Worm (Caenorhabditis elegans) whole organism, L1 larva: ENCODE measurements around the gene hsp-12.3.
A peak's percentile ranks its signal among the peaks of the same experiment; 100 is the strongest.

Experiments
- C04F5.9 ChIP-seq: sonication (generic microtip); optimal IDR thresholded peaks from 2 replicates; lab custom pipeline; 2016; ENCODE audit warnings: missing genetic modification characterization, missing compliant biosample characterization
- C16A3.4 ChIP-seq: fragments of 150-350 bp; optimal IDR thresholded peaks from 2 replicates; lab custom pipeline; 2014; ENCODE audit warnings: missing biosample characterization, missing genetic modification characterization
- C34B4.2 ChIP-seq: sonication (generic microtip); optimal IDR thresholded peaks from 2 replicates; lab custom pipeline; 2017; ENCODE audit warnings: mild to moderate bottlenecking, missing genetic modification characterization, missing compliant biosample characterization
- Y116A8C.19 ChIP-seq: sonication (generic microtip); optimal IDR thresholded peaks from 2 replicates; lab custom pipeline; 2016; ENCODE audit warnings: missing compliant biosample characterization, missing genetic modification characterization, borderline replicate concordance
- alr-1 ChIP-seq: fragments of 200-800 bp; sonication (Bioruptor generic); optimal IDR thresholded peaks from 2 replicates; lab custom pipeline; 2018; ENCODE audit warnings: borderline replicate concordance, mild to moderate bottlenecking, missing genetic modification characterization, missing compliant biosample characterization
- blmp-1 ChIP-seq: fragments of 150-350 bp; optimal IDR thresholded peaks from 2 replicates; lab custom pipeline; 2014; ENCODE audit warnings: missing biosample characterization, missing genetic modification characterization
- ceh-63 ChIP-seq: fragments of 200-800 bp; sonication (Bioruptor generic); optimal IDR thresholded peaks from 2 replicates; lab custom pipeline; 2018; ENCODE audit warnings: mild to moderate bottlenecking, missing genetic modification characterization, missing compliant biosample characterization
- ceh-88 ChIP-seq: fragments of 200-800 bp; sonication (Bioruptor generic); IDR thresholded peaks from 2 replicates; pipeline ENCODE4 v1.3.6; 2022; ENCODE audit warnings: missing genetic modification characterization, missing compliant biosample characterization
- dpl-1 ChIP-seq, 3 experiments: fragments of 150-350 bp in 2 of 3; sonication (generic microtip) in 1 of 3; optimal IDR thresholded peaks; 2 replicates each; lab custom pipeline; 2014 to 2017; ENCODE audit warnings: missing biosample characterization in 3 of 3, missing genetic modification characterization in 3 of 3, missing genetic modification reagents in 3 of 3
- dsc-1 ChIP-seq: sonication (generic microtip); optimal IDR thresholded peaks from 2 replicates; lab custom pipeline; 2016; ENCODE audit warnings: mild to moderate bottlenecking, missing genetic modification characterization, missing compliant biosample characterization
- efl-1 ChIP-seq, 4 experiments: fragments of 150-350 bp; optimal IDR thresholded peaks in 3 of 4; peaks in 1 of 4; 1 replicate in 1 of 4; 2 replicates in 3 of 4; lab custom pipeline; 2014; ENCODE audit warnings: missing biosample characterization in 2 of 4, missing genetic modification characterization in 2 of 4, missing genetic modification reagents in 2 of 4
- egl-27 ChIP-seq, 2 experiments: fragments of 150-350 bp in 1 of 2; sonication (generic microtip); optimal IDR thresholded peaks; 3 replicates each; lab custom pipeline; 2017 to 2018; ENCODE audit warnings: missing biosample characterization in 2 of 2, missing genetic modification characterization in 2 of 2, missing genetic modification reagents in 2 of 2
- elt-2 ChIP-seq: sonication (generic microtip); optimal IDR thresholded peaks from 2 replicates; lab custom pipeline; 2016; ENCODE audit warnings: missing genetic modification characterization, mild to moderate bottlenecking, inconsistent platforms, missing compliant biosample characterization, missing genetic modification reagents
- elt-3 ChIP-seq, 6 experiments: fragments of 150-350 bp in 1 of 6; sonication (generic microtip); optimal IDR thresholded peaks; 2 replicates each; lab custom pipeline; 2017 to 2018; ENCODE audit warnings: missing biosample characterization in 6 of 6, missing genetic modification characterization in 6 of 6, inconsistent platforms in 1 of 6
- fkh-10 ChIP-seq: sonication (generic microtip); optimal IDR thresholded peaks from 2 replicates; lab custom pipeline; 2017; ENCODE audit warnings: missing biosample characterization, missing genetic modification reagents, missing genetic modification characterization
- fos-1 ChIP-seq: fragments of 150-350 bp; optimal IDR thresholded peaks from 2 replicates; lab custom pipeline; 2014; ENCODE audit warnings: missing biosample characterization, missing genetic modification characterization
- grh-1 ChIP-seq: fragments of 200-800 bp; sonication (Bioruptor generic); IDR thresholded peaks from 2 replicates; pipeline ENCODE4 v1.3.6; 2022; ENCODE audit warnings: missing genetic modification reagents, missing genetic modification characterization, missing compliant biosample characterization
- hlh-17 ChIP-seq: fragments of 200-800 bp; sonication (Bioruptor generic); optimal IDR thresholded peaks from 2 replicates; lab custom pipeline; 2018; ENCODE audit warnings: missing genetic modification characterization, mild to moderate bottlenecking, missing compliant biosample characterization, moderate library complexity, borderline replicate concordance
- irx-1 ChIP-seq: sonication (generic microtip); optimal IDR thresholded peaks from 2 replicates; lab custom pipeline; 2016; ENCODE audit warnings: missing genetic modification characterization, missing compliant biosample characterization
- jun-1 ChIP-seq: fragments of 150-350 bp; optimal IDR thresholded peaks from 2 replicates; lab custom pipeline; 2014; ENCODE audit warnings: missing biosample characterization, missing genetic modification reagents, missing genetic modification characterization
- lin-13 ChIP-seq: fragments of 150-350 bp; optimal IDR thresholded peaks from 2 replicates; lab custom pipeline; 2014; ENCODE audit warnings: missing biosample characterization, missing genetic modification reagents, missing genetic modification characterization
- lin-14 ChIP-seq: fragments of 200-800 bp; sonication (Bioruptor generic); optimal IDR thresholded peaks from 2 replicates; lab custom pipeline; 2018; ENCODE audit warnings: mild to moderate bottlenecking, missing genetic modification characterization, moderate library complexity, missing compliant biosample characterization
- lin-35 ChIP-seq, 2 experiments: fragments of 150-350 bp; optimal IDR thresholded peaks; 2 replicates each; lab custom pipeline; 2014; ENCODE audit warnings: missing biosample characterization in 2 of 2, missing genetic modification characterization in 2 of 2, missing genetic modification reagents in 2 of 2
- lin-39 ChIP-seq: fragments of 150-350 bp; optimal IDR thresholded peaks from 2 replicates; lab custom pipeline; 2014; ENCODE audit warnings: missing biosample characterization, missing genetic modification reagents, missing genetic modification characterization
- lir-3 ChIP-seq: sonication (generic microtip); optimal IDR thresholded peaks from 2 replicates; lab custom pipeline; 2016; ENCODE audit warnings: mild to moderate bottlenecking, missing genetic modification characterization, moderate library complexity, missing compliant biosample characterization; ENCODE audit not compliant: poor library complexity
- lsy-2 ChIP-seq, 2 experiments: fragments of 150-350 bp; optimal IDR thresholded peaks; 2 replicates each; lab custom pipeline; 2014; ENCODE audit warnings: missing biosample characterization in 2 of 2, missing genetic modification characterization in 2 of 2
- mdl-1 ChIP-seq, 2 experiments: fragments of 150-350 bp; optimal IDR thresholded peaks; 2 replicates each; lab custom pipeline; 2014 to 2017; ENCODE audit warnings: missing biosample characterization in 2 of 2, missing genetic modification characterization in 2 of 2, inconsistent platforms in 1 of 2
- mep-1 ChIP-seq: fragments of 150-350 bp; optimal IDR thresholded peaks from 2 replicates; lab custom pipeline; 2014; ENCODE audit warnings: missing biosample characterization, missing genetic modification characterization
- nhr-11 ChIP-seq: fragments of 150-350 bp; optimal IDR thresholded peaks from 2 replicates; lab custom pipeline; 2014; ENCODE audit warnings: missing biosample characterization, missing genetic modification characterization
- nhr-19 ChIP-seq: fragments of 200-800 bp; sonication (Bioruptor generic); conservative IDR thresholded peaks from 2 replicates; pipeline ENCODE4 v1.3.6; 2022; ENCODE audit warnings: missing genetic modification characterization, missing compliant biosample characterization
- nhr-20 ChIP-seq: sonication (generic microtip); optimal IDR thresholded peaks from 2 replicates; lab custom pipeline; 2016; ENCODE audit warnings: mild to moderate bottlenecking, missing genetic modification characterization, missing compliant biosample characterization
- nhr-237 ChIP-seq: fragments of 150-350 bp; optimal IDR thresholded peaks from 2 replicates; lab custom pipeline; 2014; ENCODE audit warnings: missing biosample characterization, missing genetic modification characterization
- nhr-47 ChIP-seq: sonication (generic microtip); optimal IDR thresholded peaks from 2 replicates; lab custom pipeline; 2016; ENCODE audit warnings: mild to moderate bottlenecking, missing genetic modification characterization, moderate library complexity, missing compliant biosample characterization
- nhr-71 ChIP-seq: sonication (generic microtip); optimal IDR thresholded peaks from 2 replicates; lab custom pipeline; 2016; ENCODE audit warnings: mild to moderate bottlenecking, missing genetic modification characterization, moderate library complexity, missing compliant biosample characterization
- nhr-77 ChIP-seq: fragments of 150-350 bp; optimal IDR thresholded peaks from 2 replicates; lab custom pipeline; 2014; ENCODE audit warnings: missing biosample characterization, missing genetic modification characterization
- nhr-84 ChIP-seq: sonication (generic microtip); optimal IDR thresholded peaks from 2 replicates; lab custom pipeline; 2017; ENCODE audit warnings: missing biosample characterization, missing genetic modification characterization
- nhr-85 ChIP-seq: sonication (generic microtip); peaks from one replicate; lab custom pipeline; 2016; ENCODE audit warnings: missing genetic modification characterization, inconsistent platforms, missing compliant biosample characterization
- nhr-90 ChIP-seq: sonication (generic microtip); optimal IDR thresholded peaks from 2 replicates; lab custom pipeline; 2016; ENCODE audit warnings: mild to moderate bottlenecking, missing genetic modification characterization, missing compliant biosample characterization; ENCODE audit not compliant: poor library complexity
- rnt-1 ChIP-seq: sonication (generic microtip); optimal IDR thresholded peaks from 2 replicates; lab custom pipeline; 2016; ENCODE audit warnings: mild to moderate bottlenecking, missing genetic modification characterization, moderate library complexity, missing compliant biosample characterization
- snpc-4 ChIP-seq: fragments of 150-350 bp; optimal IDR thresholded peaks from 2 replicates; lab custom pipeline; 2014; ENCODE audit warnings: missing biosample characterization, missing genetic modification characterization
- snu-23 ChIP-seq: sonication (generic microtip); optimal IDR thresholded peaks from 2 replicates; lab custom pipeline; 2016; ENCODE audit warnings: missing genetic modification characterization, missing compliant biosample characterization
- swsn-7 ChIP-seq: sonication (generic microtip); optimal IDR thresholded peaks from 2 replicates; lab custom pipeline; 2016; ENCODE audit warnings: missing genetic modification characterization, missing compliant biosample characterization
- tbx-2 ChIP-seq: sonication (generic microtip); optimal IDR thresholded peaks from 2 replicates; lab custom pipeline; 2016; ENCODE audit warnings: missing genetic modification characterization, missing compliant biosample characterization
- unc-130 ChIP-seq: fragments of 150-350 bp; optimal IDR thresholded peaks from 2 replicates; lab custom pipeline; 2017; ENCODE audit warnings: missing biosample characterization, missing genetic modification characterization, inconsistent platforms
- unc-30 ChIP-seq: sonication (generic microtip); optimal IDR thresholded peaks from 2 replicates; lab custom pipeline; 2017; ENCODE audit warnings: missing biosample characterization, missing genetic modification characterization
- unc-86 ChIP-seq: sonication (generic microtip); optimal IDR thresholded peaks from 2 replicates; lab custom pipeline; 2016; ENCODE audit warnings: missing genetic modification characterization, missing compliant biosample characterization
- vab-15 ChIP-seq: sonication (generic microtip); optimal IDR thresholded peaks from 2 replicates; lab custom pipeline; 2017; ENCODE audit warnings: missing genotype, mild to moderate bottlenecking, missing genetic modification characterization, missing compliant biosample characterization
- xbp-1 ChIP-seq: sonication (generic microtip); optimal IDR thresholded peaks from 2 replicates; lab custom pipeline; 2016; ENCODE audit warnings: missing genetic modification characterization, missing compliant biosample characterization
- zag-1 ChIP-seq: fragments of 150-350 bp; optimal IDR thresholded peaks from 2 replicates; lab custom pipeline; 2014; ENCODE audit warnings: missing biosample characterization, missing genetic modification characterization
- zip-4 ChIP-seq: fragments of 200-800 bp; sonication (Bioruptor generic); optimal IDR thresholded peaks from 2 replicates; lab custom pipeline; 2018; ENCODE audit warnings: mild to moderate bottlenecking, missing genetic modification characterization, moderate library complexity, missing compliant biosample characterization
- ztf-11 ChIP-seq, 2 experiments: sonication (generic microtip); optimal IDR thresholded peaks; 2 replicates each; lab custom pipeline; 2016 to 2017; ENCODE audit warnings: missing genetic modification characterization in 2 of 2, missing biosample characterization in 1 of 2, missing compliant biosample characterization in 1 of 2
- ztf-4 ChIP-seq: fragments of 150-350 bp; optimal IDR thresholded peaks from 2 replicates; lab custom pipeline; 2014; ENCODE audit warnings: missing biosample characterization, missing genetic modification characterization

Gene hsp-12.3

ce11 chrIV:9442106-9442532 is 3.2 kb downstream of the hsp-12.3 start:
- TF ChIP-seq mep-1 (tag; lab: Kevin White, UChicago), result peak; percentile 83
- TF ChIP-seq Y116A8C.19 (tag; lab: Kevin White, UChicago), result no peak
- no peak for TF ChIP-seq ceh-63
- no peak for TF ChIP-seq tbx-2 (tag; lab: Kevin White, UChicago)
- TF ChIP-seq C16A3.4 (tag; lab: Kevin White, UChicago), result peak; percentile 36
- TF ChIP-seq unc-130 (tag; lab: Kevin White, UChicago), result peak; percentile 35
- TF ChIP-seq blmp-1 (tag; lab: Kevin White, UChicago), result peak; percentile 80
- TF ChIP-seq ceh-88 (GFP tag; lab: Robert Waterston, UW), result 0 out of 2 replicates have a peak, but pooled peaks have one; percentile 38
- TF ChIP-seq snpc-4, result peak; percentile 61
- TF ChIP-seq C34B4.2 (tag; lab: Kevin White, UChicago), result no peak
- peak; percentile 92 for TF ChIP-seq elt-2
- TF ChIP-seq snu-23, result peak; percentile 81
- TF ChIP-seq vab-15 (tag; lab: Kevin White, UChicago), result no peak
- TF ChIP-seq zip-4, result no peak
- peak; percentile 93 for TF ChIP-seq nhr-20
- peak; percentile 81 for TF ChIP-seq nhr-90
- no peak for TF ChIP-seq dpl-1 (GFP tag; optimal IDR thresholded peaks at IDR 0.05; lab: Kevin White, UChicago)
- TF ChIP-seq lsy-2 (tag; optimal IDR thresholded peaks at IDR 0.05; lab: Kevin White, UChicago), result peak; percentile 37 to 54
- peak; percentile 41 for TF ChIP-seq swsn-7 (tag; lab: Kevin White, UChicago)
- TF ChIP-seq nhr-84, result no peak
- peak in 4 of 6 experiments; percentile 4 to 96 (median 58) for TF ChIP-seq elt-3 (tag; optimal IDR thresholded peaks at IDR 0.05; lab: Kevin White, UChicago)
- no peak for TF ChIP-seq alr-1
- peak in 1 of 2 experiments; percentile 77 for TF ChIP-seq lin-35 (GFP tag; optimal IDR thresholded peaks at IDR 0.05; lab: Kevin White, UChicago)
- peak; percentile 16 for TF ChIP-seq fos-1 (tag; lab: Kevin White, UChicago)
- TF ChIP-seq xbp-1, result peak; percentile 12
- no peak for TF ChIP-seq fkh-10 (GFP tag; lab: Kevin White, UChicago)
- TF ChIP-seq nhr-77 (tag; lab: Kevin White, UChicago), result no peak
- no peak for TF ChIP-seq unc-30
- peak; percentile 81 for TF ChIP-seq nhr-19 (GFP tag; lab: Robert Waterston, UW)
- TF ChIP-seq nhr-11 (tag; lab: Kevin White, UChicago), result no peak
- peak in 1 of 2 experiments; percentile 93 for TF ChIP-seq mdl-1 (tag; optimal IDR thresholded peaks at IDR 0.05; lab: Kevin White, UChicago)
- TF ChIP-seq jun-1 (tag; lab: Kevin White, UChicago), result peak; percentile 44
- TF ChIP-seq C04F5.9 (tag; lab: Kevin White, UChicago), result peak; percentile 3
- TF ChIP-seq lin-13 (GFP tag; lab: Kevin White, UChicago), result peak; percentile 66
- TF ChIP-seq grh-1 (GFP tag; lab: Robert Waterston, UW), result peak; percentile 66
- TF ChIP-seq unc-86 (tag; lab: Kevin White, UChicago), result no peak
- TF ChIP-seq lin-39 (tag; lab: Kevin White, UChicago), result no peak
- peak; percentile 90 for TF ChIP-seq nhr-71 (tag; lab: Kevin White, UChicago)
- TF ChIP-seq ztf-11 (tag; optimal IDR thresholded peaks at IDR 0.05; lab: Kevin White, UChicago), result no peak
- peak; percentile 37 for TF ChIP-seq irx-1 (tag; lab: Kevin White, UChicago)
- no peak for TF ChIP-seq ztf-4
- TF ChIP-seq efl-1 (optimal IDR thresholded peaks at IDR 0.05; lab: Kevin White, UChicago), result peak in 1 of 2 experiments; percentile 22
- peak in 1 of 2 experiments; percentile 38 for TF ChIP-seq efl-1 (GFP tag; optimal IDR thresholded peaks at IDR 0.05 in 1 of 2; lab: Kevin White, UChicago)
- TF ChIP-seq hlh-17 (GFP tag; lab: Kevin White, UChicago), result no peak
- TF ChIP-seq nhr-85 (tag; lab: Kevin White, UChicago), result peak; percentile 97
- peak in 1 of 2 experiments; percentile 11 for TF ChIP-seq egl-27 (tag; optimal IDR thresholded peaks at IDR 0.05; lab: Kevin White, UChicago)
- peak; percentile 26 for TF ChIP-seq rnt-1 (tag; lab: Kevin White, UChicago)
- no peak for TF ChIP-seq lir-3 (tag; lab: Kevin White, UChicago)
- TF ChIP-seq nhr-47 (tag; lab: Kevin White, UChicago), result peak; percentile 63
- no peak for TF ChIP-seq zag-1 (tag; lab: Kevin White, UChicago)
- no peak for TF ChIP-seq nhr-237
- TF ChIP-seq dsc-1 (tag; lab: Kevin White, UChicago), result no peak
- TF ChIP-seq lin-14 (GFP tag; lab: Kevin White, UChicago), result peak; percentile 82
